Fruit fly (Drosophila melanogaster) Kc167 (cell line): ENCODE results near the gene indra.

Source experiments
- Myc ChIP-seq: fragments of >200 bp; optimal IDR thresholded peaks from 2 replicates; lab custom pipeline; 2017; ENCODE audit warnings: missing external identifiers
- Sin3A ChIP-seq: fragments of >200 bp; optimal IDR thresholded peaks from 2 replicates; lab custom pipeline; 2018; ENCODE audit warnings: missing external identifiers
- h ChIP-seq: fragments of >200 bp; optimal IDR thresholded peaks from 3 replicates; lab custom pipeline; 2018; ENCODE audit warnings: missing external identifiers
- insv ChIP-seq: fragments of >200 bp; optimal IDR thresholded peaks from 3 replicates; lab custom pipeline; 2018; ENCODE audit warnings: missing external identifiers
- psq ChIP-seq: fragments of >200 bp; optimal IDR thresholded peaks from 2 replicates; lab custom pipeline; 2017; ENCODE audit warnings: missing external identifiers
- ttk ChIP-seq: sonication (Bioruptor generic); optimal IDR thresholded peaks from 2 replicates; lab custom pipeline; 2017; ENCODE audit warnings: missing external identifiers

The indra gene

DNA sequence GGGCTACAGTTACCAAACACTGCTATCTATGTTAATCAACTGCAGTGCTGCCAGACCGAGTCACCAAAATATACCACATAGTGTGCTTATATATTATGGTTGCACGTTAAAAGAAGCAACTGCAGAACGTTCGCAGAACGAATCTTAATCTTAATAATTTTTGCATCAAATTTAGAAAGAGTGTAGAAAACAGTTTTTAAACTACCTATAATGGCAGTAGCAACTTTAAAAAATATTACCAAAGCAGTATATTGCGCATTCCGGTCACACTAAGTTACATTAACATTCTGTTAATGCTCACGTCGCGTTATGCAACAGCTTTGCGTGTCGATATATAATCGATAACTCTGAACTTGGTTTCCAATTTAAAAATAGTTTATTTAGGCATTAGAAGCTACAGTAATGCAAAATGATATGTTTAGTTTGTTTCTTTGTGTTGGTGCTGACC lies at the start of gene indra:
Gene indra, minus strand, starts transcription at position 271 of the 448 bp plus-strand sequence.
- TF ChIP-seq ttk (lab: Kevin White, UChicago) (no peak), h (lab: Kevin White, UChicago) (no peak), insv (no peak), Sin3A (no peak), Myc (lab: Kevin White, UChicago) (no peak), psq (lab: Kevin White, UChicago) (no peak)

DNA sequence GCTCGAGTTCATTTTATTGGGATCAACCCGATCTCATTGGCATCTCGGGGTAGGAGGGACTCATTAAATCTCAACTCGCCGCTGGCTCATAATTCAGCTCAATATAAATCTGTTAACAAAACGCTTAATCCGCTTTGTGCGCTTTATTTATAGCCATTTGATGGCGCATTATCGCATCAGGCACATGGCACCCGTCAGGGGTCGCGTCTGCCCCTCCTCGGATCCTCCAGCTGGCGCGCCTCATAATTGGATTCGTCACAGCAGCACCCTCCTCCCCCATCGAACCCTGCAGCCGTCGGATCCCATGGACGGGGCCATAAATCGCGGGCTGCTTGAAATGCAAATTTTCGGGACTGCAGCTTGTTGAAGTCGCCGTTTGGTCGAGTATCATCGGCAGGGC lies 48.2 kb upstream of the indra start:
- TF ChIP-seq insv: no peak
- TF ChIP-seq Myc (lab: Kevin White, UChicago): no peak
- no peak for TF ChIP-seq Sin3A
- no peak for TF ChIP-seq h (lab: Kevin White, UChicago)
- TF ChIP-seq ttk (lab: Kevin White, UChicago): no peak
- TF ChIP-seq psq (lab: Kevin White, UChicago): no peak

DNA sequence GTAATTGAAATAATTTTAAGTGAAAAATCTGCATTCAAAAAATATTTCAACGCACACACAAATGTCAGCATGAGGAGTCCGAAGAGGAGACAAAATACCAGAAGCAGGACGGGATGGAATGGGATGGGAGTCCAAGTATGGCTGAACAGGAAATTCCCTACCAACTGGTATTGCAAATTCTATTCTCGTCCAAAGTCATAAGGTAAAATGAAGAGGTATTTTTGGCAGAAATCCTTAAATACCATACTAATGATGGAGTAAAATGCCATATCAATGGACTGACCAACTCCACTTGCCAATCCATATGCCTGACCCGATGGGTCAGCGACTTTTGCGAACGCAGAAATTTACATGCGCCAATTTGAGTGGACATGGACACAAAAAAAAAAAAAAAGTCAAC lies 46.7 kb upstream of the indra start:
- TF ChIP-seq psq (lab: Kevin White, UChicago): no peak
- TF ChIP-seq insv: no peak
- TF ChIP-seq Sin3A: no peak
- no peak for TF ChIP-seq ttk (lab: Kevin White, UChicago)
- TF ChIP-seq h (lab: Kevin White, UChicago): no peak
- TF ChIP-seq Myc (lab: Kevin White, UChicago): no peak

DNA sequence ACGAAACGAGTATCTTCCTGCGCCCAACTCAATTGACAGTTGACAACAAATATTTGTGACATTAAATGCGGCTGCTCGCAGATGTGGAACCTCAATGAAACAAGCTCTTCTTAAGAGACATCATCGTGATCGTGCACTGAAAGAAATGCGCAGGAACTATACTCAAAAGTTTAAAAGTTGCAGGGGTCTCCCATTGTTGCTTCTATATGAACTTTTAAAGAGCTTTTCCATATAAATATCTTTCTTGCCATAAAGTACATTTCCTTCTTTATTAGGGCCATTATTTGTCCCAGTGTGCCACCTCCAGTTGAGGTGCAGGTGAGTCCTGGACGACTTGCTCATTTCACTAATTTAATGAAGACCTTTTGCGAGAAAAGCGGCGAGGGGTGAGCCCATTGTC lies 45.9 kb upstream of the indra start:
- TF ChIP-seq ttk (lab: Kevin White, UChicago) (no peak), Sin3A (no peak), insv (no peak)

DNA sequence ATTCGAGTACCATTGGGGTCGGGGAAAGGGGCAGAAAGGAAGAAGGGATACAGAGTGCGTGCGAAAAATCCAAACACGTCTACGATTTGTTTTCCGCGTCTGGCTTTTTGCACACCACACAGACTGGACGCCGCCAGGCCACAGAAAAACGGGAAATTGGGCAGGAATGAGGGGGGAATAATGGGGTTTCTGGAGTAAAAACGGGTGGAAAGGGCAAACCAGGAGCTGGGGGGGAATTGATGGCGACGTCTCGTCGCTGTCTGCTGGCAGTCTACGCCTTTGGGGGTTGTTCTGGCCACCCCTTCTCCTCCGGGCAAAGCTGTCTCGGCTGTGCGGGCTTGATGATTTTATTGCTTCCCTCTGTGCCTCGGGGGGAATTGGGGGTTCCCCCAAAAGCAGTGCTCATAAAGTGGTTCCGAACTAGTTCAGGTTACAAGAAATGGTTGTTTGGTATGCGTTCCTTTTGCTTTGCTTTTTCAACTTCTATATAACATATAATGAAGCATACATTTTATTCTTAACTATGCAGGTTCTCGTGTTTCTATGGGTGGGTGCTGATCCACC lies 43.6 kb upstream of the indra start:
- TF ChIP-seq ttk (lab: Kevin White, UChicago) (no peak), Myc (lab: Kevin White, UChicago) (no peak), psq (lab: Kevin White, UChicago) (no peak), h (lab: Kevin White, UChicago) (no peak)

DNA sequence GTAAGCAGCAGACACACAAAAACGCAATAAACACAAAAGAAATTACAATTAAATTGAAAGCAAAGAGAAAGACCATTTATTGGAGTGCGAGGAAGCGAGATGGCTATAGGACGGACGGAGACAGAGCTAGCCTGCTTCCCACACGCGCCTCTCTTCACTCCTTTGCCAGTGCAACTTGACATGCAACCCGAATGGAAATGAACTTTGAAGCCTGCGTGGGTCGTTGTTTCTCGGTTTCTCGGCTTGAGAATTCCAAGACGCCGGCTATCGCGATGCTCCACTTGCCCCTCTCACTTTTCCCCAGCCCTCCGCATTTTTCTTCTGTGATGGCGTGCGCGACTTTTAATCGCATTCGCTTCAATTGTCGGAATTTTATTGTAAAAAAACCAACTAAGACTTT lies 38.8 kb upstream of the indra start:
- TF ChIP-seq ttk (lab: Kevin White, UChicago) (no peak), h (lab: Kevin White, UChicago) (no peak), psq (lab: Kevin White, UChicago) (no peak), insv (no peak), Myc (lab: Kevin White, UChicago) (no peak), Sin3A (no peak)

DNA sequence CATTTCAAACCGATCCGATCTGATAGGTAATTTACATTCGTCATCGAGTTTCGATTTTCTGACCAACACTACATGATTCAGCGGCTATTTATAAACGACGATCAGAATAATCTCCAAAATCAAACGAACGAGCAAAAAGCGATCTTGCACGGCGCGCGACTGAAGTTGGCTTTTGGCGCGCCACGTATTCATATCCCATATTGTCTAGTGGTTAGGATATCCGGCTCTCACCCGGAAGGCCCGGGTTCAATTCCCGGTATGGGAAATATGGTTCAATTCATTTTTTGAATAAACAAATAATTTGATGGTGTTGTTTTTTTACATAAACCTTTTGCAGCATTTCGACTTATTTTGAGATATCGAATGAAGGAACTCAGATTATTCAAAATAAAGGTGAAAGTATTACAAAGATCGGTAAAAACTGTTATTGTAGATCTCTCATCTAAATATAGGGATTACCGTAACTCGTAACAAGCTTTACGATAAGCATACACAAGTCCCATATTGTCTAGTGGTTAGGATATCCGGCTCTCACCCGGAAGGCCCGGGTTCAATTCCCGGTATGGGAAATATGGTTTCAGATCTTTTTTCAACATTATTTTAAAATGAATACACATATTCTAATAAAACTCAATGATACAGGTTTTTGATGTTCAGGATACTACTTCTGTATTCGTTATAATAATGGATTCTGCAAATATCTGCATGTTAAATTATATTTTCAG lies 37.7 kb upstream of the indra start:
- no peak for TF ChIP-seq insv

DNA sequence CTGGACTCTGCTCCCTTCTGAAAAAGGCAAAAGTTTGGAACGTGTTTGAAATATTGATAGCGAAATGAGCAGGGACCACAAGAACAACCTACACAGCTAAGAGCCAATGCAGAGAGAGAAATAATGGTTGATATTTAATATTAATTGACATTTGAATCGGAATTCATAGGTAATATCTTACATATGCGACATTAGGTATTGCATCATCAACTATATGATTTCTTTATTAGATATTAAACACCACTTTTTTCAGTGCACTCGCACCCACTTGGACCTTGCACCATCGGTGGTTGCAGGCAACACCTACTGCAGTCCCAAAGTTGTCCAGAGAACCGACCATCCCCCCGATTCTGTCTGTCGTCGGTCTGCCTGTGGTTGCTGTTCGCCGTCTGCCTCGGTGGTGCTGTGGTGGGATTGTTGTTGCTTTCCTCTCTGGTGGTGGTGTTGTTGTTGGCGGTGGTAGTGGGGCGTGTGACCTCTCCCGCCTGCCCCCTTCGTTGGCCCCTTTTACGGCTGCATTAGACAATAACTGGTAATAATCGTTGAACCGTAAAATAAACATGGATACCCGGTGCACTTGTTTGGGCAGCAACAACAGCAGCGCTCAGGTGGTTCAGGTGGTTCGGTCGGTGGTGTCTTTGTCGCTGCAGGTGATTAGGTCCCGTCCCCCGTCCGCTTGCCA lies 36.8 kb upstream of the indra start:
- TF ChIP-seq Sin3A (no peak), ttk (lab: Kevin White, UChicago) (no peak), insv (no peak), psq (lab: Kevin White, UChicago) (no peak), Myc (lab: Kevin White, UChicago) (no peak), h (lab: Kevin White, UChicago) (no peak)

DNA sequence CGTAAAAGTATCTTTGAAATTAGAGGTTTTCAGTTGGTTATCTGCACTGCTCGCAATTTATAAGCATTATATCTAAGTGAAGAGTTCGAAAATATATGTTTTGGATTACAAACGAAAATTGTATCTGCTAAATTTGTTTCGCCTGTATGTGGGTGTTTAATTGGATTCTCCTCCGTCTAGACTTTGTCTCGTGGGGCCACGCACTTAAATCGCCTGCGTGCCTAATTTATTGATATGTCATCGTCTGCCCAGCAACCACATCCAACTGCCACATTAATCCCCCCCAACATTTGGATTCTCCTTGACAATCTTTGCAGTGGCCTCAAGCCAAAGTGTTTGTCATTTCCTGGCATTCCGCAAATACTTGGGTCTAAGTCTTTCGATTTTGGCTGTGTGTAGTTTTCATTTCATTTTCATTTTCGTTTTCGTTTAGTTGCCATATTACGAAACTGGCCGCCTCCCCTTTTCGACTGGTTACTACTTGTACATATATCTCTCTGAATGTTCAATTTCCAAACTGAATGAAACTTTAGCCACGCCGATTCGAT lies 36.0 kb upstream of the indra start:
- TF ChIP-seq Myc (lab: Kevin White, UChicago): no peak
- no peak for TF ChIP-seq h (lab: Kevin White, UChicago)
- no peak for TF ChIP-seq insv
- TF ChIP-seq psq (lab: Kevin White, UChicago): no peak
- no peak for TF ChIP-seq ttk (lab: Kevin White, UChicago)
- no peak for TF ChIP-seq Sin3A

DNA sequence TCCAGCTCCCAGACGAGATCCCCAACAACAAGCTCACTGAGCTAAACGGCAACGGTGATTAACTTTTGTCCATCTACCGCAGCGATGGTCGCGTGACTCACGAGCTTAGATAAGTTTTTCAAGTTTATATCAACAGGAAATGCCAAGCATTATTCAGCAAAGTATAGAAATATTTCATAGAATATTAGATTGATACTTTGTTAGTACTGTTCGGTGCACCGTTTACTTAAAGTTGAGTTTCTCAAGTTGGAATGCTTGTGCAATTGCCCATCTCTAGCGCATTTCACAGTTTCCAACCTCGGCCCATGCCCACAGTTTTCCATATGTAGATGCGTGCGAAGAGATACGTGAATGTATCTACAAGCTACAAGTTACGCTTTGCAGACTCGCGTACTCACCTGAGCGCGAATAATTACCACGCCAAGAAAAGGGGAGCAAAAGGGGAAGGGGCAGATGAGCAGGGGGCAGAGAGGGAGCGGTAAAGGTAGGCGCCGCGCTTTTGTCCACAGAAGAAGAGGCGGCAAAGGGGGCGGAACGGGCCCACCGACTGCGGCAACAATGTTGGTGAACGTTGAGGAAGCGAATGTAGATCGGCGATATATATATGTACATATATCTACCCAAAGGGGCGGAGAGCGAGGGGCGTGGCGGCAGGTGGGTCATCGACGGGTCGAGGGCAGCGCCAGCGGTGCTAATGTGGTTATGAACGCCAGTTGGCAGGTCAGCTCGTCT lies 34.0 kb upstream of the indra start:
- TF ChIP-seq insv (no peak), h (lab: Kevin White, UChicago) (no peak), Myc (lab: Kevin White, UChicago) (no peak), Sin3A (no peak), psq (lab: Kevin White, UChicago) (no peak), ttk (lab: Kevin White, UChicago) (no peak)

DNA sequence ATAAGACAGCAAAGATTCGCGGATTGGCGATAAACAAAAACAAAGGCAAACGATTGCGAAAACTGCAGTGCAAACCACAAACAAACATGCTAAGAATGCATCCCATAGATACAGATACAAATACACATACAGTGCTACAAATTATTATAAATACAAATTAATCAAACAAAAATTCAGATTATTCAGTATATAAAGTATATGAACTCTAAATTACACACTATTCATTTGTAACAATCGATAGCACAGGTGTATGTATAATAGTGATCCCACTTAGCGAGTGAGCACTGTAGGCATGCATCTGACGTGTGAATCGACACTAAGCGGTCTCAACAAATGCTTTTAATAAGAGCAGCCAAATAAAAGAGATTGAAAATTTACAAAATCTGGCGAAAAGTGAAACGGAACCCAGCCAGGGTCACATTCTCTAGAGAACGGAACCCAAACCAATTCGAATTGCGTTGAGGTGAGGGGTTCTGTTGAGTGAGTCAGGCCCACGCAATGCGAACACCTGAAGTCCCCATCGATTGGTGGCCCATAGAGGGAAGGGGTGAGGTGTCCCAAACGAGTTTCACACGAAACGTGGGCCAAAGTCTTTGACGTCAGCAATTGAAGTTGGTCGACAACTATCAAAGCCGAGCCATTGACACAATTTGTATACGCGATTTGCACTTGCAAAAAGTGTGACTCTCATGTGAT lies 32.4 kb upstream of the indra start:
- no peak for TF ChIP-seq ttk (lab: Kevin White, UChicago)
- no peak for TF ChIP-seq h (lab: Kevin White, UChicago)
- TF ChIP-seq insv: no peak
- no peak for TF ChIP-seq Myc (lab: Kevin White, UChicago)
- TF ChIP-seq Sin3A: no peak
- no peak for TF ChIP-seq psq (lab: Kevin White, UChicago)
